Fruit fly (Drosophila melanogaster): ENCODE data around the gene spg.

dm6 chr3R:28859058-28859526 lies 14.0 kb downstream of the spg start, which contains the start of gene Inx3:
- TF ChIP-seq insv (optimal IDR thresholded peaks at IDR 0.05) (no peak), psq (optimal IDR thresholded peaks at IDR 0.05) (no peak), Sin3A (optimal IDR thresholded peaks at IDR 0.05) (no peak), h (optimal IDR thresholded peaks at IDR 0.05) (no peak), Myc (optimal IDR thresholded peaks at IDR 0.05) (no peak), ttk (optimal IDR thresholded peaks at IDR 0.05) (no peak)
